Worm (Caenorhabditis elegans): ENCODE measurements around the gene K06A4.2.

- TF ChIP-seq ztf-3 (GFP tag; optimal IDR thresholded peaks at IDR 0.05) = no peak
- TF ChIP-seq nfya-1 (tag; optimal IDR thresholded peaks at IDR 0.05; ENCODE audit: borderline replicate concordance, insufficient read depth) = no peak
- no peak for TF ChIP-seq die-1 (tag; optimal IDR thresholded peaks at IDR 0.05)
- TF ChIP-seq ztf-25 (GFP tag; IDR thresholded peaks at IDR 0.05) = no peak
- no peak for TF ChIP-seq lin-35 (GFP tag; optimal IDR thresholded peaks at IDR 0.05)
- no peak for TF ChIP-seq mxl-1 (tag; optimal IDR thresholded peaks at IDR 0.05)
- no peak for TF ChIP-seq snpc-1.1 (tag; optimal IDR thresholded peaks at IDR 0.05; ENCODE audit: insufficient read depth)
- no peak for TF ChIP-seq pbrm-1 (GFP tag; IDR thresholded peaks at IDR 0.05)
- no peak for TF ChIP-seq hlh-12 (tag; optimal IDR thresholded peaks at IDR 0.05)
- TF ChIP-seq F23B12.7 (tag; optimal IDR thresholded peaks at IDR 0.05; ENCODE audit: insufficient read depth) = no peak
Measured at ce11 chrV:9506931-9507330, 22.9 kb downstream of the K06A4.2 start.

Measured in whole organism, young adult.